Fruit fly (Drosophila melanogaster): ENCODE results near the gene Remo.

- TF ChIP-seq CG5204 (GFP tag; optimal IDR thresholded peaks at IDR 0.05) (no peak), Crg-1 (GFP tag; optimal IDR thresholded peaks at IDR 0.05) (no peak), Clk (GFP tag; optimal IDR thresholded peaks at IDR 0.05) (no peak), CG12768 (GFP tag; optimal IDR thresholded peaks at IDR 0.05) (no peak)
These were observed 43.4 kb upstream of the Remo start for dm6 chrX:13244462-13244861.

Measured in whole organism, adult.